Worm (Caenorhabditis elegans): ENCODE results near the gene F02C12.3.

ce11 chrX:13414974-13415373, 18.2 kb downstream of the F02C12.3 start:
- TF ChIP-seq W03F9.2 (tag; optimal IDR thresholded peaks at IDR 0.05) (peak; percentile 54), him-1 (tag; optimal IDR thresholded peaks at IDR 0.05) (no peak), dao-5 (tag; optimal IDR thresholded peaks at IDR 0.05) (no peak)
